Worm (Caenorhabditis elegans) whole organism, young adult: ENCODE measurements around the gene atg-16.2.

Source experiments
- C17E4.6 ChIP-seq: fragments of 200-800 bp; sonication (Bioruptor generic); IDR thresholded peaks from 2 replicates; pipeline ENCODE4 v1.3.6; 2022; ENCODE audit warnings: missing genetic modification reagents, missing genetic modification characterization, missing compliant biosample characterization
- F23B12.7 ChIP-seq: sonication (generic microtip); optimal IDR thresholded peaks from 2 replicates; lab custom pipeline; 2017; ENCODE audit warnings: missing genetic modification characterization, mild to moderate bottlenecking, missing compliant biosample characterization, antibody characterized with exemption, moderate library complexity; ENCODE audit not compliant: insufficient read depth
- F33H1.4 ChIP-seq: fragments of 200-800 bp; sonication (Bioruptor generic); IDR thresholded peaks from 2 replicates; pipeline ENCODE4 v1.3.6; 2022; ENCODE audit warnings: missing genetic modification reagents, missing genetic modification characterization, missing compliant biosample characterization
- F37B4.10 ChIP-seq: fragments of 200-800 bp; sonication (Bioruptor generic); IDR thresholded peaks from 2 replicates; pipeline ENCODE4 v1.3.6; 2022; ENCODE audit warnings: missing genetic modification characterization, missing compliant biosample characterization
- F57A8.1 ChIP-seq: fragments of 200-800 bp; sonication (Bioruptor generic); optimal IDR thresholded peaks from 2 replicates; lab custom pipeline; 2018; ENCODE audit warnings: mild to moderate bottlenecking, missing genetic modification characterization, moderate library complexity, missing compliant biosample characterization
- K12H6.12 ChIP-seq: fragments of 200-800 bp; sonication (Bioruptor generic); optimal IDR thresholded peaks from 2 replicates; lab custom pipeline; 2018; ENCODE audit warnings: mild to moderate bottlenecking, missing genetic modification characterization, missing compliant biosample characterization
- T07F8.4 ChIP-seq: sonication (generic microtip); optimal IDR thresholded peaks from 2 replicates; lab custom pipeline; 2016; ENCODE audit warnings: mild to moderate bottlenecking, missing genetic modification characterization, moderate library complexity, missing compliant biosample characterization
- Y53F4B.3 ChIP-seq: fragments of 200-800 bp; sonication (Bioruptor generic); IDR thresholded peaks from 2 replicates; pipeline ENCODE4 v1.3.6; 2022; ENCODE audit warnings: missing genetic modification reagents, missing genetic modification characterization, missing compliant biosample characterization
- aptf-2 ChIP-seq: fragments of 200-800 bp; sonication (Bioruptor generic); conservative IDR thresholded peaks from 2 replicates; pipeline ENCODE4 v1.3.6; 2022; ENCODE audit warnings: missing genetic modification reagents, missing genetic modification characterization, missing compliant biosample characterization
- attf-6 ChIP-seq: fragments of 200-800 bp; sonication (Bioruptor generic); IDR thresholded peaks from 2 replicates; pipeline ENCODE4 v1.3.6; 2022; ENCODE audit warnings: missing genetic modification reagents, missing genetic modification characterization, missing compliant biosample characterization
- cebp-1 ChIP-seq, 2 experiments: fragments of 200-800 bp in 1 of 2; sonication (Bioruptor generic) in 1 of 2; sonication (generic microtip) in 1 of 2; IDR thresholded peaks in 1 of 2; optimal IDR thresholded peaks in 1 of 2; 2 replicates each; pipeline versions ENCODE4 v1.3.6 to Lab custom; 2017 to 2022; ENCODE audit warnings: missing compliant biosample characterization in 2 of 2, missing genetic modification characterization in 2 of 2, mild to moderate bottlenecking in 1 of 2, missing genetic modification reagents in 1 of 2, moderate library complexity in 1 of 2
- ceh-100 ChIP-seq: fragments of 200-800 bp; sonication (Bioruptor generic); IDR thresholded peaks from 2 replicates; pipeline ENCODE4 v1.3.6; 2022; ENCODE audit warnings: missing genetic modification reagents, missing genetic modification characterization, missing compliant biosample characterization
- die-1 ChIP-seq: sonication (generic microtip); optimal IDR thresholded peaks from 2 replicates; lab custom pipeline; 2016; ENCODE audit warnings: missing genotype, mild to moderate bottlenecking, missing genetic modification characterization, missing compliant biosample characterization
- dox-1 ChIP-seq: fragments of 200-800 bp; sonication (Bioruptor generic); IDR thresholded peaks from 2 replicates; pipeline ENCODE4 v1.3.6; 2022; ENCODE audit warnings: missing genetic modification reagents, missing genetic modification characterization, missing compliant biosample characterization
- dpff-1 ChIP-seq: sonication (generic microtip); optimal IDR thresholded peaks from 2 replicates; lab custom pipeline; 2017; ENCODE audit warnings: mild to moderate bottlenecking, missing genetic modification characterization, missing compliant biosample characterization
- egl-18 ChIP-seq: fragments of 200-800 bp; sonication (Bioruptor generic); IDR thresholded peaks from 2 replicates; pipeline ENCODE4 v1.3.6; 2022; ENCODE audit warnings: missing genetic modification reagents, missing genetic modification characterization, missing compliant biosample characterization
- egl-44 ChIP-seq: fragments of 200-800 bp; sonication (Bioruptor generic); IDR thresholded peaks from 2 replicates; pipeline ENCODE4 v1.3.6; 2022; ENCODE audit warnings: missing genetic modification reagents, missing genetic modification characterization, missing compliant biosample characterization
- ekl-4 ChIP-seq: fragments of 200-800 bp; sonication (Bioruptor generic); IDR thresholded peaks from 2 replicates; pipeline ENCODE4 v1.3.6; 2022; ENCODE audit warnings: missing genetic modification reagents, missing genetic modification characterization, missing compliant biosample characterization
- ets-4 ChIP-seq: fragments of 200-800 bp; sonication (Bioruptor generic); optimal IDR thresholded peaks from 2 replicates; lab custom pipeline; 2018; ENCODE audit warnings: mild to moderate bottlenecking, missing genetic modification characterization, missing compliant biosample characterization
- hlh-12 ChIP-seq: sonication (generic microtip); optimal IDR thresholded peaks from 2 replicates; lab custom pipeline; 2016; ENCODE audit warnings: missing genetic modification characterization, missing compliant biosample characterization
- hsf-1 ChIP-seq: fragments of 200-800 bp; sonication (Bioruptor generic); IDR thresholded peaks from 2 replicates; pipeline ENCODE4 v1.3.6; 2022; ENCODE audit warnings: missing genetic modification reagents, missing genetic modification characterization, missing compliant biosample characterization
- let-607 ChIP-seq, 2 experiments: fragments of 200-800 bp in 1 of 2; sonication (Bioruptor generic) in 1 of 2; sonication (generic microtip) in 1 of 2; optimal IDR thresholded peaks; 2 replicates each; lab custom pipeline; 2016 to 2018; ENCODE audit warnings: mild to moderate bottlenecking in 2 of 2, missing compliant biosample characterization in 2 of 2, missing genetic modification characterization in 2 of 2, moderate library complexity in 2 of 2, missing genotype in 1 of 2
- lin-26 ChIP-seq: fragments of 200-800 bp; sonication (Bioruptor generic); IDR thresholded peaks from 2 replicates; pipeline ENCODE4 v1.3.6; 2022; ENCODE audit warnings: missing genetic modification reagents, missing genetic modification characterization, missing compliant biosample characterization
- lin-40 ChIP-seq: sonication (generic microtip); optimal IDR thresholded peaks from 2 replicates; lab custom pipeline; 2016; ENCODE audit warnings: missing genetic modification characterization, mild to moderate bottlenecking, missing compliant biosample characterization, missing genotype, missing genetic modification reagents
- madf-10 ChIP-seq: sonication (generic microtip); optimal IDR thresholded peaks from 2 replicates; lab custom pipeline; 2016; ENCODE audit warnings: mild to moderate bottlenecking, missing genetic modification characterization, missing compliant biosample characterization
- madf-3 ChIP-seq: fragments of 200-800 bp; sonication (Bioruptor generic); IDR thresholded peaks from 2 replicates; pipeline ENCODE4 v1.3.6; 2022; ENCODE audit warnings: missing genetic modification reagents, missing genetic modification characterization, missing compliant biosample characterization
- madf-6 ChIP-seq: fragments of 200-800 bp; sonication (Bioruptor generic); IDR thresholded peaks from 2 replicates; pipeline ENCODE4 v1.3.6; 2022; ENCODE audit warnings: missing genetic modification reagents, missing genetic modification characterization, missing compliant biosample characterization
- nfya-2 ChIP-seq: fragments of 200-800 bp; sonication (Bioruptor generic); IDR thresholded peaks from 2 replicates; pipeline ENCODE4 v1.3.6; 2022; ENCODE audit warnings: missing genetic modification reagents, missing genetic modification characterization, missing compliant biosample characterization
- nfyb-1 ChIP-seq: fragments of 200-800 bp; sonication (Bioruptor generic); IDR thresholded peaks from 2 replicates; pipeline ENCODE4 v1.3.6; 2022; ENCODE audit warnings: missing genetic modification reagents, missing genetic modification characterization, missing compliant biosample characterization
- nhr-179 ChIP-seq: sonication (generic microtip); optimal IDR thresholded peaks from 2 replicates; lab custom pipeline; 2016; ENCODE audit warnings: mild to moderate bottlenecking, missing genetic modification characterization, missing compliant biosample characterization
- nhr-27 ChIP-seq: fragments of 200-800 bp; sonication (Bioruptor generic); optimal IDR thresholded peaks from 2 replicates; lab custom pipeline; 2018; ENCODE audit warnings: mild to moderate bottlenecking, missing genetic modification characterization, moderate library complexity, missing compliant biosample characterization
- nhr-80 ChIP-seq: sonication (generic microtip); optimal IDR thresholded peaks from 2 replicates; lab custom pipeline; 2016; ENCODE audit warnings: missing genetic modification characterization, missing compliant biosample characterization
- nhr-90 ChIP-seq: sonication (generic microtip); optimal IDR thresholded peaks from 2 replicates; lab custom pipeline; 2016; ENCODE audit warnings: missing genotype, mild to moderate bottlenecking, missing genetic modification characterization, missing compliant biosample characterization
- sdz-38 ChIP-seq: sonication (generic microtip); optimal IDR thresholded peaks from 2 replicates; lab custom pipeline; 2016; ENCODE audit warnings: missing genotype, missing genetic modification characterization, missing compliant biosample characterization
- sea-2 ChIP-seq: fragments of 200-800 bp; sonication (Bioruptor generic); IDR thresholded peaks from 2 replicates; pipeline ENCODE4 v1.3.6; 2022; ENCODE audit warnings: missing genetic modification characterization, missing compliant biosample characterization
- snpc-3.4 ChIP-seq: sonication (generic microtip); optimal IDR thresholded peaks from 2 replicates; lab custom pipeline; 2017; ENCODE audit warnings: missing genetic modification characterization, mild to moderate bottlenecking, missing compliant biosample characterization, antibody characterized with exemption, moderate library complexity, missing genotype, missing genetic modification reagents
- unc-62 ChIP-seq: fragments of 150-350 bp; optimal IDR thresholded peaks from 2 replicates; lab custom pipeline; 2014; ENCODE audit warnings: missing biosample characterization, missing genetic modification reagents, missing genetic modification characterization
- ztf-3 ChIP-seq: fragments of 200-800 bp; sonication (Bioruptor generic); optimal IDR thresholded peaks from 2 replicates; lab custom pipeline; 2018; ENCODE audit warnings: mild to moderate bottlenecking, missing genetic modification characterization, missing compliant biosample characterization
- ztf-6 ChIP-seq: fragments of 200-800 bp; sonication (Bioruptor generic); IDR thresholded peaks from 2 replicates; pipeline ENCODE4 v1.3.6; 2022; ENCODE audit warnings: missing genetic modification reagents, missing genetic modification characterization, missing compliant biosample characterization

atg-16.2 gene

DNA sequence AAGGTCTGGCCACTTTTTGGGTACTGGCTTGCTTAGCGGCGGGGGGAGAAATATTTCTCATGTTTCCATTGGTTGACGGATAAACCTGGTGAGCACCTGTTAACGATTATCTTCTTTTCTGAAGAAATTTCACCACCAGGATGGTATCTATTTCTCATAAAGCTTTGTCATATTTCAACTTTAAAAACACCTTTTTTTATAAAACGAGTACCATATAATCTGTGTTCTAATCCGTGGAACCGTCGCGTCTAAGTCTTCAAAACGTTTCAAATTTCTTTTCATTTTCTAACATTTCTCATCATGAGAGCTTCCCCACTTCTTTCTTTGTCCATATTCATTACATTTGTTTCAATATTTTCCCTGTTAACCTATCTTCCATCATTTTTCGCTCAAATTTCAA lies 27.2 kb downstream of the atg-16.2 start, which contains the start of gene col-75:
col-75 (plus strand) TSS at position 301 of the 400 bp plus-strand sequence.
- no peak for TF ChIP-seq nhr-179 (tag; lab: Kevin White, UChicago)
- TF ChIP-seq snpc-3.4 (tag; lab: Kevin White, UChicago), result no peak
- no peak for TF ChIP-seq ztf-6
- no peak for TF ChIP-seq dpff-1 (tag; lab: Kevin White, UChicago)
- no peak for TF ChIP-seq hlh-12
- no peak for TF ChIP-seq C17E4.6

DNA sequence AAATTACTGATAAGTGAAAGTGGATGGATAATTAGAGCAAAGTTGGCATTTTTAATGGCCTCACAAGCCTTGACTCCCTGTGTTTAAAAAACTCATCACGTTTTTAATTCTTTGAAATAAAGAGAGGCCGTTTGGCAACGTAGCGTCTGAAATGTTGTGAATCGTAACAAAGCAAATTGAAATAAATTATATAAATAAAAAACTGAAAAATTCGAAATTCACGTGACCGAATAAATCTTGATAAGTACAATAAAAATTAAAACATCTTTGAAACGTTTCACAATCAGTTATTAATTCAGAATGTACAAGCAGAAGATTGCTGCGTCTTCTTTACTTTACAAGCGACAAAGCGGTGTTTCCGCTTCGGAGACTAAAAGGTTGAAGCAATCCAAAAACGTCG lies 30.4 kb downstream of the atg-16.2 start, which contains the start of gene K03H9.3:
K03H9.3 (plus strand) TSS at position 301 of the 400 bp plus-strand sequence.
- no peak for TF ChIP-seq madf-10 (tag; lab: Kevin White, UChicago)
- TF ChIP-seq die-1 (tag; lab: Kevin White, UChicago), result no peak

DNA sequence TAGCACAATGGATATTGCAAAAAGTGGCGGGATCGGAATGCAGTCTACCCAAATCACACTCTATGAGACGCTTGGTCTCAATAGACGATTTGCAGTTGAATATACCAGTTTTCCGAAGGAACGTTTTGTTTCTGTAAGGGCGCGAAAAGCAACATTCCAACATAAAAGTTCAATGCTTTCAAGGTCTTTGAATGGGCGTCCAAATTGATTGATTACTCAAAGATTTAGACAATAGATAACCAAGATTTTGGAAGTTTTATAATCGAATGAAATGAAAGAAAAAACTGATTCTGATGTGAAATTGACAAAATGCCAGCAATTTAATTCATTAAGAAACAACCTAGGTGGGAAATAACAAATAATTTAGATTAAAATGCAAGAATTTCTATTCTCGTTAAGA lies 34.0 kb downstream of the atg-16.2 start:
- TF ChIP-seq nfya-2 (no peak), madf-10 (tag; lab: Kevin White, UChicago) (no peak), ceh-100 (GFP tag; lab: Robert Waterston, UW) (no peak), nhr-179 (tag; lab: Kevin White, UChicago) (no peak), nfyb-1 (GFP tag; lab: Robert Waterston, UW) (no peak), unc-62 (GFP tag; lab: Kevin White, UChicago) (no peak), hsf-1 (GFP tag; lab: Robert Waterston, UW) (no peak), egl-18 (GFP tag; lab: Robert Waterston, UW) (no peak), K12H6.12 (tag; lab: Kevin White, UChicago) (no peak), Y53F4B.3 (GFP tag; lab: Robert Waterston, UW) (no peak), F57A8.1 (no peak), nhr-27 (tag; lab: Kevin White, UChicago) (no peak), aptf-2 (GFP tag; lab: Robert Waterston, UW) (no peak), madf-3 (no peak), T07F8.4 (tag; lab: Kevin White, UChicago) (no peak), nhr-90 (no peak), ztf-3 (GFP tag; lab: Kevin White, UChicago) (no peak)

DNA sequence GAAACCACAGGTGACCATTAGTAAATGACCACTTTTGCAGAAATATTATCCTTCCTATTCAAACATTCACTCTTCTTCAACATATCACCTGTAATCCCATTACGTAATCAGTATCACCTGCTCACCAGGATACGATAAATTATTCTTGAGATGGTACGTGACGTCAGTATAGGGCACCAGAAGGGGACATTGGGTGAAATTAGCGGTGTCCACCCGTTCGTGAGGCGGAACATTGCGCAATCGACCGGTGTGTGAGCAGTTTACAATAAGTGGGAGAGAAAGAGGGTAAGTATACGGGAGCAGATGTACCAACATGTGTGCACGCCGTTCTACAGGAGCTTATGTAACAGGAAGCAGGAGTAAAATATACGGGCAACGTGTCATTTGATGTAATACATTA lies 35.2 kb downstream of the atg-16.2 start:
- no peak for TF ChIP-seq lin-26
- TF ChIP-seq ekl-4, result no peak
- no peak for TF ChIP-seq sdz-38 (tag; lab: Kevin White, UChicago)

DNA sequence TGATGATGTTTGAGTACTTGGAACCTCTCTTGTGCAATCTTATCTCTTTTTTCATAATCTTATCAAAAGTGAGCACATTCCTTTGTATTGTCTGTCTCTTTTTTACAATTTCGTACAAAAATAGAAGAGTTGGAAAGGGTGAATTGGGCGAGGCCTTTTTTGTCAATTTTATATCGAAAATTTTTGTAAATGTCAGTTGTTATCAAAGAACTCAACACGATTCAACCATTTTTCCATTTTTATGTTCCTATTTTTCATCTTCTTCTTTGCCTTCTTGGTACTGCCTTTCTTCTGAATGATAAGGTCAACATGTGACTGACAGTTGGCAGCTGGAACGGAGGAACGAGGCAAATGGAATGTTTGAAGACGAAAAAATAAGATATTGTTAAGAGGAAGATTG lies 39.4 kb downstream of the atg-16.2 start:
- TF ChIP-seq nhr-80 (tag; lab: Kevin White, UChicago), result peak; percentile 90
- no peak for TF ChIP-seq sea-2 (GFP tag; lab: Robert Waterston, UW)
- TF ChIP-seq let-607 (tag; optimal IDR thresholded peaks at IDR 0.05; lab: Kevin White, UChicago), result peak in 1 of 2 experiments; percentile 24
- TF ChIP-seq egl-44 (GFP tag; lab: Robert Waterston, UW), result peak; percentile 26; the same call in 1 of the 2 replicates
- peak; percentile 53 for TF ChIP-seq ets-4 (GFP tag; lab: Kevin White, UChicago)
- peak; percentile 33 for TF ChIP-seq unc-62 (GFP tag; lab: Kevin White, UChicago)
- TF ChIP-seq ceh-100 (GFP tag; lab: Robert Waterston, UW), result no peak
- no peak for TF ChIP-seq F33H1.4
- TF ChIP-seq madf-6 (GFP tag; lab: Robert Waterston, UW), result no peak
- TF ChIP-seq dox-1 (GFP tag; lab: Robert Waterston, UW), result peak; percentile 31; the same call in 1 of the 2 replicates
- TF ChIP-seq F23B12.7 (tag; lab: Kevin White, UChicago), result peak; percentile 57
- TF ChIP-seq F37B4.10 (GFP tag; lab: Robert Waterston, UW), result no peak
- no peak for TF ChIP-seq attf-6 (GFP tag; lab: Robert Waterston, UW)
- TF ChIP-seq nhr-27 (tag; lab: Kevin White, UChicago), result no peak
- TF ChIP-seq lin-40, result peak; percentile 12
- no peak for TF ChIP-seq cebp-1 (GFP tag; IDR thresholded peaks at IDR 0.05; lab: Robert Waterston, UW)
- peak; percentile 16 for TF ChIP-seq cebp-1 (tag; optimal IDR thresholded peaks at IDR 0.05; lab: Kevin White, UChicago)
- TF ChIP-seq, all 124 proteins: peak for 9
